Fruit fly (Drosophila melanogaster) Kc167 (cell line): ENCODE data around the gene CG14374.

Experiments used
- Myc ChIP-seq: fragments of >200 bp; optimal IDR thresholded peaks from 2 replicates; lab custom pipeline; 2017; ENCODE audit warnings: missing external identifiers
- Sin3A ChIP-seq: fragments of >200 bp; optimal IDR thresholded peaks from 2 replicates; lab custom pipeline; 2018; ENCODE audit warnings: missing external identifiers
- h ChIP-seq: fragments of >200 bp; optimal IDR thresholded peaks from 3 replicates; lab custom pipeline; 2018; ENCODE audit warnings: missing external identifiers
- insv ChIP-seq: fragments of >200 bp; optimal IDR thresholded peaks from 3 replicates; lab custom pipeline; 2018; ENCODE audit warnings: missing external identifiers
- psq ChIP-seq: fragments of >200 bp; optimal IDR thresholded peaks from 2 replicates; lab custom pipeline; 2017; ENCODE audit warnings: missing external identifiers
- ttk ChIP-seq: sonication (Bioruptor generic); optimal IDR thresholded peaks from 2 replicates; lab custom pipeline; 2017; ENCODE audit warnings: missing external identifiers

The CG14374 gene

dm6 chr3R:13417067-13417595 is 20.2 kb upstream of the CG14374 start:
- no peak for TF ChIP-seq ttk (lab: Kevin White, UChicago)
- no peak for TF ChIP-seq Sin3A (lab: Kevin White, UChicago)
- no peak for TF ChIP-seq h (lab: Kevin White, UChicago)
- no peak for TF ChIP-seq insv
- no peak for TF ChIP-seq psq
- no peak for TF ChIP-seq Myc (lab: Kevin White, UChicago)

- TF ChIP-seq ttk (lab: Kevin White, UChicago), result no peak
- TF ChIP-seq insv, result no peak
- no peak for TF ChIP-seq Myc (lab: Kevin White, UChicago)
- TF ChIP-seq h (lab: Kevin White, UChicago), result no peak
- TF ChIP-seq Sin3A (lab: Kevin White, UChicago), result no peak
- no peak for TF ChIP-seq psq
These were observed 18.2 kb upstream of the CG14374 start, which contains the start of gene yellow-e for dm6 chr3R:13415186-13415585. TSS of gene yellow-e (minus strand) at chr3R:13415286.

DNA sequence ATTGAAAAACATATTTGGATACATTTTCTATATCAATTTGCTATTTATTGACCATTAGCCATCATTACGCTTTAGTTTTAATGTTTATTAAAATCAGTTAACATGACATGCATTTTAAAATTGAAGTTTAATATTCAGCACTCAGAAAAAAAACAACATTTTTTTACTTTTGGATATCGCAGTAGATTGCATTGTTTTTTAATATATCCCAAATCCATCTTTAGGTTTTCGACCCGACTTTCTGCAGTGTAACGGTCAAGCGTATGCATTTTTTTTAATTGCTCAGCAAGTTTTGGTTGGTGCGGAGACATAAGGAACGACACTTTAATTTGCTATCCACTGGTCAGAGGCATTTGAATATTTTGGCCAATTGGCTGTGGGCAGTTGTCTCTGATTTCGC is 15.8 kb upstream of the CG14374 start:
- TF ChIP-seq ttk (lab: Kevin White, UChicago) (no peak), psq (no peak), Myc (lab: Kevin White, UChicago) (no peak), insv (no peak), Sin3A (lab: Kevin White, UChicago) (no peak), h (lab: Kevin White, UChicago) (no peak)

dm6 chr3R:13406898-13407297 is 10.0 kb upstream of the CG14374 start, which contains the start of gene yellow-e2:
TSS of gene yellow-e2 (minus strand) at chr3R:13406998.
- no peak for TF ChIP-seq psq
- TF ChIP-seq Myc (lab: Kevin White, UChicago), result no peak
- no peak for TF ChIP-seq ttk (lab: Kevin White, UChicago)
- TF ChIP-seq h (lab: Kevin White, UChicago), result no peak
- no peak for TF ChIP-seq insv
- TF ChIP-seq Sin3A (lab: Kevin White, UChicago), result no peak

DNA sequence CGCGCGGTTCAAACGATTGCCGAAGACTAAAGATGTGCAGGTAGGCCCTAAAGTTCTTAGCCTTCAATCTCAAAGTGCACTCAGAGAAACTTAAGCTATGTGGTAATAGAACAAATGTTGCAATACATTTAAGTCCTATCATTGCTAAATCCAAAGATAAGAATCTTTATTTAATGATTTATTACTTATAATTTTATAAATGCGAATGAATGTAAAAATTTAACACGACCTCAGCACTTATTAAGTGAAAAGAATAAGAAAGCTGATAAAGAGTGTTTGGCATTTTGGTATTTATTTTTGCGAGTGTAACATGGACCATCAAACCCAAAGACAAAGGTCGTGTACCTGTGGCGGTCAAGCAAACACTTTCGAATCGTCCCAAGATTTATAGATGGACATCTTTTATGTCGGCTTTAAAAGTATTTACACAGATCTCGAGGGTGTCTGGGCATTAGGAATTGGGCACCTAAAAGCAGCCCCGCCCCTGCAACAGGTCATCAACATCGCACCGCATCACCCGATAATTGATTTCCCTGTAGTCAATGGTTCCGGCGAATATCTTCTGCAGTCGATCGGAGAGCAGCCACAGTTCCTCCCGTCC is 8.0 kb upstream of the CG14374 start, which contains the start of gene yellow-e3:
Gene yellow-e3, minus strand, starts transcription at position 30 of the 601 bp plus-strand sequence.
- TF ChIP-seq ttk (lab: Kevin White, UChicago), result no peak
- no peak for TF ChIP-seq insv
- TF ChIP-seq Sin3A (lab: Kevin White, UChicago), result no peak
- TF ChIP-seq Myc (lab: Kevin White, UChicago), result no peak
- no peak for TF ChIP-seq h (lab: Kevin White, UChicago)
- no peak for TF ChIP-seq psq

- no peak for TF ChIP-seq Myc (lab: Kevin White, UChicago)
- TF ChIP-seq insv, result no peak
- no peak for TF ChIP-seq h (lab: Kevin White, UChicago)
These were observed 6.1 kb upstream of the CG14374 start, which contains the start of gene Dpm3 for dm6 chr3R:13403032-13403459. TSS of gene Dpm3 (minus strand) at chr3R:13403051.

DNA sequence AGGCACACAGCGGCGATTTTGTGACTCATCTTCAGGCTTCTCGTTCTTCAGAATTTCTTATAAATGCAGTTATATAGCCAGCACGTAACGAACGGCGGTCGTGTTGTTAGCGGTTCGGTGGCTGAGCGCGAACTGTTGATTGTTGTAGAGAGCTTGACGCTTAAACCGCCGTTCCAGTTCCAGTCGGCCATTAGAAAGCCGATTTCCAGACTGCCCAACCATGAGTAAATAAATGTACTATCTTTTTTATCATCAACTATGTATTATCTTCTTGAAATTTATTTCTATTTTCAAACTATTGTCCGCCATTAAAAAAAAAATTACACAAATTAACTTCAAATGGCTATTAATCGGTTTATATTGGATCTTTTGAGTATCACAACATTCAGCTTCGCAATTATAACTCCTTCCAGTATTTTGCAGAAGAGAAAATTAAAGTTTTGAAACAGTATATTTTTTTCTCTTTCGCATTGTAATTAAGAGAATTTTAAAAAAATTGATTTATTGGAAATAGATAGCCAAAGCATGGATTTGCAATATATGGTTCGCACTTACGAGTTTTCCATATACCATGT is 4.9 kb upstream of the CG14374 start, which contains the start of gene GILT1:
Gene GILT1, minus strand, starts transcription at position 141 of the 575 bp plus-strand sequence.
- TF ChIP-seq insv (no peak), Myc (lab: Kevin White, UChicago) (no peak), h (lab: Kevin White, UChicago) (no peak), Sin3A (lab: Kevin White, UChicago) (no peak), psq (no peak), ttk (lab: Kevin White, UChicago) (no peak)

dm6 chr3R:13400902-13401721 is 4.2 kb upstream of the CG14374 start:
- TF ChIP-seq Myc (lab: Kevin White, UChicago), result no peak
- TF ChIP-seq ttk (lab: Kevin White, UChicago), result no peak

DNA sequence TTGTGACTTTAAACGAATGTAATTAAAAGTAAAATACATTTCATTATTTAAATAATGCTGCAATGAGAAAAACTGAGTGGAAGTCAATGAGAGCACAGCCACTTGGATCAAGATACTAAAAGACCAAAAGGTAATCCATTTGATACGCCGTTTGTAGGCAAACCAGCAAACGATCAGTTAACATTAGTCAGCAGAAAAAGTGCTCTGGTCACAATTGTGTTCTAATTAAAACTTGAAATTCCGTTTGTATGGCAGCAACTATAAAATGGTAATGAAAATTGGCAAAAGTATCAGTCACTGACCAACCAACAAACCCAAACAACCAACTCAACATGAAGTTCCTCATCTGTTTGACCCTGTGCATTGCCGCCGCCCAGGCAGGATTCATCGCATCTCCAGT is 595 bp upstream of the CG14374 start, which contains the start of gene CG14377:
Gene CG14377, plus strand, starts transcription at position 301 of the 400 bp plus-strand sequence.
- TF ChIP-seq psq (no peak), h (lab: Kevin White, UChicago) (no peak), ttk (lab: Kevin White, UChicago) (no peak), Myc (lab: Kevin White, UChicago) (no peak), insv (no peak), Sin3A (lab: Kevin White, UChicago) (no peak)

dm6 chr3R:13395133-13395532 is 1.8 kb downstream of the CG14374 start, which contains the start of gene CCHa2:
TSS of gene CCHa2 (minus strand) at chr3R:13395197.
- no peak for TF ChIP-seq psq
- TF ChIP-seq ttk (lab: Kevin White, UChicago), result no peak

dm6 chr3R:13393009-13393408 is 3.9 kb downstream of the CG14374 start:
- TF ChIP-seq ttk (lab: Kevin White, UChicago), result no peak
- TF ChIP-seq psq, result no peak
- no peak for TF ChIP-seq Myc (lab: Kevin White, UChicago)
- TF ChIP-seq h (lab: Kevin White, UChicago), result no peak
- no peak for TF ChIP-seq Sin3A (lab: Kevin White, UChicago)
- no peak for TF ChIP-seq insv

DNA sequence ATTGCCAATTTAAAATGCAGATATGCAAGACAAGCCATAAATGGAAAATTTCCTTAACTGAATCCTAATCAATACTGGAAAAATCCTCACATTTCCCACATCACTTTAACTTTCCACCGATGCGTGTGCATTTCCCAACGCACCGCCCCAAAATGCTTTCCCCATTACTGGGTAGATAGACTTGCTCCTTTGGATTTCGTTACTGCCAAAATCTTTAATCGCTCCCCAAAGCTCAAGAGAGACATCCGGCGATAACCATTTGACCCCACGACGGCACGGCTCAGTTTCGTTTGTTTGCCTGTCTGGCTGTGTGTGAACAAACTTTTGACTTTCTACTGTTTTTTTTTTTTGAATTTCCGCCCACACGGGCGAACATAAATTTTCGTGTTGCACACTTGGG is 6.5 kb downstream of the CG14374 start:
- TF ChIP-seq Sin3A (lab: Kevin White, UChicago) (no peak), Myc (lab: Kevin White, UChicago) (no peak), ttk (lab: Kevin White, UChicago) (no peak), insv (no peak), h (lab: Kevin White, UChicago) (no peak), psq (no peak)
